Worm (Caenorhabditis elegans) whole organism, late embryonic: ENCODE measurements around the gene Y46G5A.14.
"Not testable (repeated sequence)": the region's sequence is repeated elsewhere in the genome, so short reads cannot be mapped to it uniquely, and the experiment has no call there.

Source experiments
- K02D7.2 ChIP-seq: sonication (generic microtip); optimal IDR thresholded peaks from 2 replicates; lab custom pipeline; 2017; ENCODE audit warnings: mild to moderate bottlenecking, missing genetic modification characterization, missing compliant biosample characterization
- T23F11.4 ChIP-seq: fragments of 200-800 bp; sonication (Bioruptor generic); optimal IDR thresholded peaks from 2 replicates; lab custom pipeline; 2018; ENCODE audit warnings: mild to moderate bottlenecking, missing genetic modification characterization, missing compliant biosample characterization
- Y22D7AL.16 ChIP-seq: sonication (generic microtip); optimal IDR thresholded peaks from 2 replicates; lab custom pipeline; 2016; ENCODE audit warnings: missing genetic modification characterization, missing compliant biosample characterization
- ceh-14 ChIP-seq: sonication (generic microtip); optimal IDR thresholded peaks from 2 replicates; lab custom pipeline; 2016; ENCODE audit warnings: missing genotype, missing genetic modification characterization, missing compliant biosample characterization
- ceh-2 ChIP-seq: sonication (generic microtip); optimal IDR thresholded peaks from 2 replicates; lab custom pipeline; 2016; ENCODE audit warnings: missing genotype, missing genetic modification characterization, missing compliant biosample characterization
- ceh-24 ChIP-seq: sonication (generic microtip); optimal IDR thresholded peaks from 2 replicates; lab custom pipeline; 2016; ENCODE audit warnings: mild to moderate bottlenecking, missing genetic modification characterization, missing compliant biosample characterization
- ceh-31 ChIP-seq: sonication (generic microtip); optimal IDR thresholded peaks from 2 replicates; lab custom pipeline; 2016; ENCODE audit warnings: missing genetic modification characterization, missing compliant biosample characterization
- ceh-45 ChIP-seq: fragments of 200-800 bp; sonication (Bioruptor generic); IDR thresholded peaks from 2 replicates; pipeline ENCODE4 v1.3.6; 2022; ENCODE audit warnings: missing genetic modification reagents, missing genetic modification characterization, missing compliant biosample characterization
- che-1 ChIP-seq: sonication (generic microtip); optimal IDR thresholded peaks from 2 replicates; lab custom pipeline; 2016; ENCODE audit warnings: mild to moderate bottlenecking, missing genetic modification characterization, missing compliant biosample characterization
- dmd-4 ChIP-seq: sonication (generic microtip); optimal IDR thresholded peaks from 2 replicates; lab custom pipeline; 2016; ENCODE audit warnings: borderline replicate concordance, missing genetic modification characterization, missing compliant biosample characterization
- ets-4 ChIP-seq: sonication (generic microtip); optimal IDR thresholded peaks from 2 replicates; lab custom pipeline; 2016; ENCODE audit warnings: missing genetic modification characterization, missing compliant biosample characterization
- fax-1 ChIP-seq: sonication (generic microtip); optimal IDR thresholded peaks from 2 replicates; lab custom pipeline; 2016; ENCODE audit warnings: missing genotype, missing genetic modification characterization, missing compliant biosample characterization
- fkh-10 ChIP-seq: fragments of 150-350 bp; optimal IDR thresholded peaks from 2 replicates; lab custom pipeline; 2014; ENCODE audit warnings: missing biosample characterization, missing genetic modification reagents, missing genetic modification characterization
- fkh-6 ChIP-seq: sonication (generic microtip); optimal IDR thresholded peaks from 2 replicates; lab custom pipeline; 2016; ENCODE audit warnings: missing genetic modification characterization, missing compliant biosample characterization
- hlh-13 ChIP-seq: fragments of 200-800 bp; sonication (Bioruptor generic); optimal IDR thresholded peaks from 2 replicates; lab custom pipeline; 2018; ENCODE audit warnings: mild to moderate bottlenecking, missing genetic modification characterization, missing compliant biosample characterization
- hlh-15 ChIP-seq: sonication (generic microtip); optimal IDR thresholded peaks from 2 replicates; lab custom pipeline; 2016; ENCODE audit warnings: missing genetic modification characterization, missing compliant biosample characterization
- hlh-30 ChIP-seq: sonication (generic microtip); optimal IDR thresholded peaks from 2 replicates; lab custom pipeline; 2017; ENCODE audit warnings: antibody characterized with exemption, missing genetic modification characterization, missing compliant biosample characterization; ENCODE audit not compliant: insufficient read depth
- hlh-8 ChIP-seq: sonication (generic microtip); optimal IDR thresholded peaks from 2 replicates; lab custom pipeline; 2016; ENCODE audit warnings: missing genotype, missing genetic modification characterization, missing compliant biosample characterization
- lin-11 ChIP-seq: fragments of 200-800 bp; sonication (Bioruptor generic); optimal IDR thresholded peaks from 2 replicates; lab custom pipeline; 2018; ENCODE audit warnings: mild to moderate bottlenecking, missing genetic modification characterization, missing compliant biosample characterization
- madf-2 ChIP-seq: sonication (generic microtip); optimal IDR thresholded peaks from 2 replicates; lab custom pipeline; 2017; ENCODE audit warnings: missing genetic modification characterization, missing compliant biosample characterization
- nfya-1 ChIP-seq: sonication (generic microtip); optimal IDR thresholded peaks from 2 replicates; lab custom pipeline; 2017; ENCODE audit warnings: missing genetic modification characterization, mild to moderate bottlenecking, missing compliant biosample characterization, antibody characterized with exemption, moderate library complexity
- npax-4 ChIP-seq: sonication (generic microtip); optimal IDR thresholded peaks from 2 replicates; lab custom pipeline; 2016; ENCODE audit warnings: missing genetic modification characterization, missing compliant biosample characterization
- odd-2 ChIP-seq: sonication (generic microtip); optimal IDR thresholded peaks from 2 replicates; lab custom pipeline; 2017; ENCODE audit warnings: antibody characterized with exemption, mild to moderate bottlenecking, missing genetic modification characterization, missing compliant biosample characterization
- pag-3 ChIP-seq: sonication (generic microtip); optimal IDR thresholded peaks from 2 replicates; lab custom pipeline; 2016; ENCODE audit warnings: missing compliant biosample characterization, missing genetic modification characterization, borderline replicate concordance
- pat-9 ChIP-seq: fragments of 200-800 bp; sonication (Bioruptor generic); optimal IDR thresholded peaks from 2 replicates; lab custom pipeline; 2018; ENCODE audit warnings: mild to moderate bottlenecking, missing genetic modification characterization, moderate library complexity, missing compliant biosample characterization
- pha-2 ChIP-seq: sonication (generic microtip); optimal IDR thresholded peaks from 2 replicates; lab custom pipeline; 2017; ENCODE audit warnings: mild to moderate bottlenecking, missing genetic modification characterization, missing compliant biosample characterization
- pqm-1 ChIP-seq: sonication (generic microtip); optimal IDR thresholded peaks from 2 replicates; lab custom pipeline; 2016; ENCODE audit warnings: missing genetic modification characterization, missing compliant biosample characterization
- pros-1 ChIP-seq: fragments of 150-350 bp; optimal IDR thresholded peaks from 2 replicates; lab custom pipeline; 2014; ENCODE audit warnings: missing biosample characterization, missing genetic modification reagents, missing genetic modification characterization
- sox-4 ChIP-seq: sonication (generic microtip); optimal IDR thresholded peaks from 2 replicates; lab custom pipeline; 2017; ENCODE audit warnings: mild to moderate bottlenecking, missing genetic modification characterization, inconsistent platforms, missing compliant biosample characterization
- tbx-2 ChIP-seq: sonication (generic microtip); optimal IDR thresholded peaks from 2 replicates; lab custom pipeline; 2016; ENCODE audit warnings: missing genetic modification characterization, missing compliant biosample characterization
- unc-3 ChIP-seq, 2 experiments: fragments of 200-800 bp in 1 of 2; sonication (Bioruptor generic) in 1 of 2; sonication (generic microtip) in 1 of 2; conservative IDR thresholded peaks in 1 of 2; optimal IDR thresholded peaks in 1 of 2; 2 replicates each; pipeline versions ENCODE4 v1.3.6 to Lab custom; 2016 to 2022; ENCODE audit warnings: missing compliant biosample characterization in 2 of 2, missing genetic modification characterization in 2 of 2, missing genetic modification reagents in 1 of 2
- unc-42 ChIP-seq: sonication (generic microtip); optimal IDR thresholded peaks from 2 replicates; lab custom pipeline; 2016; ENCODE audit warnings: missing genotype, missing genetic modification characterization, missing compliant biosample characterization
- zip-5 ChIP-seq: sonication (generic microtip); optimal IDR thresholded peaks from 2 replicates; lab custom pipeline; 2016; ENCODE audit warnings: missing genetic modification characterization, missing compliant biosample characterization
- ztf-16 ChIP-seq: sonication (generic microtip); optimal IDR thresholded peaks from 2 replicates; lab custom pipeline; 2017; ENCODE audit warnings: missing genetic modification characterization, missing compliant biosample characterization

Y46G5A.14 gene

ce11 chrII:12738284-12739201 lies 36.0 kb upstream of the Y46G5A.14 start, which contains the start of gene pisy-1:
Gene pisy-1, minus strand, starts transcription at chrII:12738334.
- TF ChIP-seq npax-4 (tag; lab: Kevin White, UChicago) (no peak), fkh-6 (tag; lab: Kevin White, UChicago) (no peak), zip-5 (tag; lab: Kevin White, UChicago) (no peak), ztf-16 (tag; lab: Kevin White, UChicago) (no peak), madf-2 (no peak), tbx-2 (no peak), odd-2 (tag; lab: Kevin White, UChicago) (no peak), ets-4 (no peak), fax-1 (tag; lab: Kevin White, UChicago) (no peak), pqm-1 (tag; lab: Kevin White, UChicago) (no peak), ceh-2 (no peak), lin-11 (no peak), hlh-15 (tag; lab: Kevin White, UChicago) (no peak), unc-42 (tag; lab: Kevin White, UChicago) (peak; percentile 60), dmd-4 (tag; lab: Kevin White, UChicago) (no peak), pros-1 (tag; lab: Kevin White, UChicago) (no peak), che-1 (tag; lab: Kevin White, UChicago) (no peak), hlh-8 (no peak), hlh-30 (peak; percentile 64), Y22D7AL.16 (no peak), T23F11.4 (GFP tag; lab: Kevin White, UChicago) (no peak), pha-2 (tag; lab: Kevin White, UChicago) (no peak), ceh-14 (tag; lab: Kevin White, UChicago) (no peak), nfya-1 (peak; percentile 48), ceh-24 (tag; lab: Kevin White, UChicago) (no peak), ceh-45 (no peak)
- TF ChIP-seq, all 69 proteins: peak for 3

ce11 chrII:12739306-12739705 lies 35.2 kb upstream of the Y46G5A.14 start:
- TF ChIP-seq sox-4 (tag; lab: Kevin White, UChicago) (no peak), ceh-45 (no peak), hlh-15 (tag; lab: Kevin White, UChicago) (no peak), che-1 (tag; lab: Kevin White, UChicago) (no peak), K02D7.2 (tag; lab: Kevin White, UChicago) (no peak)

ce11 chrII:12749720-12750119 lies 24.8 kb upstream of the Y46G5A.14 start:
- TF ChIP-seq unc-3 (GFP tag; conservative IDR thresholded peaks at IDR 0.05; lab: Robert Waterston, UW) = 0 out of 2 replicates have a peak, but pooled peaks have one; percentile 4
- not testable (repeated sequence) for TF ChIP-seq unc-3 (tag; optimal IDR thresholded peaks at IDR 0.05; lab: Kevin White, UChicago)

ce11 chrII:12753725-12754124 lies 20.8 kb upstream of the Y46G5A.14 start, which contains the start of gene Y46G5A.39:
Gene Y46G5A.39, minus strand, starts transcription at chrII:12753825.
- TF ChIP-seq pag-3 (tag; lab: Kevin White, UChicago); tbx-2; fkh-10 (GFP tag; lab: Kevin White, UChicago): not testable (repeated sequence)

ce11 chrII:12756180-12756579 lies 18.3 kb upstream of the Y46G5A.14 start, which contains the start of the genes Y46G5A.7 and Y46G5A.8:
Gene Y46G5A.7, minus strand, starts transcription at chrII:12756332.
Gene Y46G5A.8, plus strand, starts transcription at chrII:12756338.
- TF ChIP-seq madf-2 = no peak
- no peak for TF ChIP-seq hlh-13
- no peak for TF ChIP-seq ceh-31 (tag; lab: Kevin White, UChicago)
- TF ChIP-seq T23F11.4 (GFP tag; lab: Kevin White, UChicago) = no peak
- TF ChIP-seq pat-9 (tag; lab: Kevin White, UChicago) = no peak
